Fruit fly (Drosophila melanogaster): Measurements from ENCODE around the gene Dip-C.

The Dip-C gene

dm6 chr3R:12425510-12426309 lies 12.2 kb upstream of the Dip-C start, which contains the start of gene Pp1-87B:
TSS of gene Pp1-87B (minus strand) at chr3R:12425917.
- TF ChIP-seq CG8478 (optimal IDR thresholded peaks at IDR 0.05), result peak; percentile 71
- TF ChIP-seq pan (optimal IDR thresholded peaks at IDR 0.05), result no peak

DNA sequence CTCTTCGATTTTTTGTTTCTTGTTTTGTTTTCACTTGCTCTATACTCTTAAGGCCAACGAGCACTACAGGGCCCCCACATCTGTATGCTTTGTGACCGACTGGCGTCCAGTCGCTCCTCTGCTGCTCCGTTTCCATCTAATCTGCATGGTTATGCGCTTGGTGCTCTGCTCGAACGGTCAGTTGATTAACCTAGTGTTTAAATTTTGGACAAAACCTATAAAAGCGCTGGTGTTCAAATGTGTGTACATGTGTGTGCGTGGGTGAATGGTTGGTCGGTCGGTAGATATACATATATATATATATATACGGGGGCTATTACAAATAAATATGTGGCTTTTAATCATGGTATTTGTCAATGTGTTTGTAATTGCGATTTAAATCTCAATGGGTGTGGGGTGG lies 10.4 kb upstream of the Dip-C start:
- TF ChIP-seq psq (optimal IDR thresholded peaks at IDR 0.05), result no peak
- TF ChIP-seq usp (GFP tag; optimal IDR thresholded peaks at IDR 0.05), result no peak
- TF ChIP-seq EcR (GFP tag; optimal IDR thresholded peaks at IDR 0.05), result no peak
- TF ChIP-seq CG8478 (optimal IDR thresholded peaks at IDR 0.05), result no peak
- TF ChIP-seq pan (optimal IDR thresholded peaks at IDR 0.05), result no peak
- TF ChIP-seq Dll (optimal IDR thresholded peaks at IDR 0.05), result no peak

DNA sequence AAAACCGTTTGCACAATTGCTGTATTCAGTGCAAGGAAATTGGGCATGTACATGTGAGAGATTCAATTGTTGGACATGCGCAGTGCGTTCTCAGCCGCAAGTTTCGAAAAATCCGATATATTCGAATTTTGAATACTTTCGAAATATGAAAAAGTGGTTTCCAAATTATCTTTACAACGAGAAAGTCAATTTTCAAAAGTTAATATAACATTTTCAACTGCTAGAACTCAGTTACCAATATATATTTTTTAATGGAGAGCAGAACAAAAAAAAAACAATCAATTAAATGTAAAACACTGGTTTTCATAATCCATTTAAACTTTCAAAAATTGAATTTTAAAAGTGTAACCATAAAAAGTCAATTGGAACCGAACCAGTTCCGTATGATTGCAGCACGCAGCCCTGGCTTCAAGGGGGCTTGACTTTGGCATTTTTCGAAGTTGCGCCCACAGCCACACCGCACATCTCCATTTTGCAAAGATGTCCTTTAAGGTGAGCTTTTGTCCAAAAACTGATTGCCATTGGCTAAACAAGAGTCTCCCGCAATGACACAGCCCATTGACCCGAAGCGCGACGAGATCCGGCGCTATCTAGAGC lies 8.9 kb upstream of the Dip-C start, which contains the start of the genes Scgbeta and CG17202:
TSS of gene Scgbeta (minus strand) at position 51 of the 597 bp plus-strand sequence.
TSS of gene CG17202 (plus strand) at position 390 of the 597 bp plus-strand sequence.
- TF ChIP-seq Dll (optimal IDR thresholded peaks at IDR 0.05) (no peak), usp (GFP tag; optimal IDR thresholded peaks at IDR 0.05) (no peak), EcR (GFP tag; optimal IDR thresholded peaks at IDR 0.05) (no peak), CG8478 (optimal IDR thresholded peaks at IDR 0.05) (no peak), pan (optimal IDR thresholded peaks at IDR 0.05) (no peak), psq (optimal IDR thresholded peaks at IDR 0.05) (no peak)

DNA sequence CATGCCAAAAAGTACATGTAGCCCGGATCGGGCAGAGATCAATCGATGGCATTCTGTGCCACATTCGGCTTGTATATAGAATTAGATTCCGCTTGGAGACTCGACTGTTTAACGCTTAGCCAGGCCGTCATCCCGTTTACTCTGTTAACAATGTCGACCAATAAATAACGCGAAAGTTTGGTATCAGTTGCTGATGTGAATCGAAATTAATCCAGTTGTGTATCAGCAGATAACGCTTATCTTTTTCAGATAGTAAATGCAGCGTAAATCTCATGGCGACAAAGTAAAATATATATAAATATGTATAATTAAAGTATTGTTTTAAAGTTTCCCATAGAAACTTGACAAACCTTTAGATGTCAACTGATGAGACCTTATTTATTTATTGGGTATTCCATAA lies 2.1 kb downstream of the Dip-C start:
- TF ChIP-seq psq (optimal IDR thresholded peaks at IDR 0.05), result no peak
- TF ChIP-seq CG8478 (optimal IDR thresholded peaks at IDR 0.05), result no peak
- no peak for TF ChIP-seq Dll (optimal IDR thresholded peaks at IDR 0.05)
- TF ChIP-seq pan (optimal IDR thresholded peaks at IDR 0.05), result no peak
- TF ChIP-seq EcR (GFP tag; optimal IDR thresholded peaks at IDR 0.05), result no peak
- no peak for TF ChIP-seq usp (GFP tag; optimal IDR thresholded peaks at IDR 0.05)

DNA sequence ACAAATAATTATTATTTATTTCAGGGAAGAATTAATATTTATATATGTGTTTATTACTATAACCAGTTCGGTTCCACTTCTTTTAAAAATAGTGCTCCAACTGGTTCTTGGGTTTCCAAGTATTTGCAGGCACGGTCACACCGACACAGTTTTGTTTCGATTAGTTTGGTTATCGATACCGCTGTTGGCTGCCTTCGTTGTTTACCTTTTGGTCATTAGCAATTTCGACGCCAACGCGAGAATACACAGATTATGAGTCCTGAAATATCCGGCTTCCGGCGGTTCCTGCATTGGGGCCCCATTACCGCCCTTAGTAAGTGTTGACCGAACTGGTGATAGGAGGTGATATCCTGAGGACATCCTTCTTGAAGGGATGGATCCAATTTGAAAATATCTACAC lies 5.4 kb downstream of the Dip-C start, which contains the start of gene CG5196:
TSS of gene CG5196 (plus strand) at position 157 of the 400 bp plus-strand sequence.
- no peak for TF ChIP-seq EcR (GFP tag; optimal IDR thresholded peaks at IDR 0.05)
- no peak for TF ChIP-seq usp (GFP tag; optimal IDR thresholded peaks at IDR 0.05)
- no peak for TF ChIP-seq CG8478 (optimal IDR thresholded peaks at IDR 0.05)
- TF ChIP-seq Dll (optimal IDR thresholded peaks at IDR 0.05), result no peak
- no peak for TF ChIP-seq psq (optimal IDR thresholded peaks at IDR 0.05)
- TF ChIP-seq pan (optimal IDR thresholded peaks at IDR 0.05), result no peak

DNA sequence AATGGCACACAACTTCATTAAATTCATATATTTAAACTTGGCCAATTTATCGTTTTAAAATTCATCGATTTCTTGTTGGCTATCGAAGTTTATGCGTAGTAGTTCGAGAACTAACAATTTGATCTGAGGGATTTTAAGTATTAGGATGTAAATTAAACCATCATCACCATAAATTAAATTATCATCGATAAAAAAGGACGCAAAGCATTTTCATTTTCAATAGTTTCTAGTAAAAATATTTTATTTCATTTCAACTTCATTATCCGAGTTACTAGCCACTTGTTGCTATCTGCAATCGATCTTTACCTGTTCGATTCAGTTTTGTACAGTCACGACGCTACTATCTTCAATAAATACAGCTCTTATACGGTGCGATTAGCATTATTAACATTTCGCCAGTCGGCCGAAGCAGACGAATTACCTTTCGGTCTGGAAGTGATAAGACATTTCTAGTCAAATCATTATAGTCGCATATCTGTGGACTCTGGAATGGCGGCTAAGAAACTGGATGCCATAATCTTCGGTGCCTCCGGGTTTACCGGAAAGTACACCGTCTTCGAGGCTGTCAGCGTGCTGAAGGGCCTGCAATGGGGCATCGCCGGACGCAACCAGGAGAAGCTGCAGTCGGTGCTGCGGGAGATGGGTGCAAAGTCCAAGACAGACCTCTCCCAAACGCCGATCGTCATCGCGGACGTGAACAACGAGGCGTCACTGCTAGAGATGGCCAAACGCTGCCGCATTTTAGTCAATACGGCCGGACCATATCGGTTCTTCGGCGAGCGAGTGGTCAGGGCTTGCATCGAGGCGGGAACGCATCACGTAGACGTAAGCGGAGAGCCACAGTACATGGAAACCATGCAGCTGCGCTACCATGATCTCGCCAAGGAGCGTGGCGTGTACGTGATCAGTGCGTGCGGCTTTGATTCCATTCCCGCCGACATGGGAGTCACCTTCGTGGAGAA lies 7.0 kb downstream of the Dip-C start, which contains the start of gene CG5167:
TSS of gene CG5167 (plus strand) at position 298 of the 962 bp plus-strand sequence.
- TF ChIP-seq CG8478 (optimal IDR thresholded peaks at IDR 0.05), result no peak
- no peak for TF ChIP-seq usp (GFP tag; optimal IDR thresholded peaks at IDR 0.05)
- no peak for TF ChIP-seq Dll (optimal IDR thresholded peaks at IDR 0.05)
- TF ChIP-seq EcR (GFP tag; optimal IDR thresholded peaks at IDR 0.05), result no peak
- no peak for TF ChIP-seq psq (optimal IDR thresholded peaks at IDR 0.05)
- TF ChIP-seq pan (optimal IDR thresholded peaks at IDR 0.05), result no peak

- TF ChIP-seq Dll (optimal IDR thresholded peaks at IDR 0.05), result no peak
- TF ChIP-seq EcR (GFP tag; optimal IDR thresholded peaks at IDR 0.05), result no peak
- TF ChIP-seq usp (GFP tag; optimal IDR thresholded peaks at IDR 0.05), result no peak
- no peak for TF ChIP-seq CG8478 (optimal IDR thresholded peaks at IDR 0.05)
- TF ChIP-seq psq (optimal IDR thresholded peaks at IDR 0.05), result no peak
- TF ChIP-seq pan (optimal IDR thresholded peaks at IDR 0.05), result no peak
Observed at dm6 chr3R:12405928-12406234, 7.7 kb downstream of the Dip-C start, which contains the start of gene Cyp9f2. TSS of gene Cyp9f2 (minus strand) at chr3R:12406028.

DNA sequence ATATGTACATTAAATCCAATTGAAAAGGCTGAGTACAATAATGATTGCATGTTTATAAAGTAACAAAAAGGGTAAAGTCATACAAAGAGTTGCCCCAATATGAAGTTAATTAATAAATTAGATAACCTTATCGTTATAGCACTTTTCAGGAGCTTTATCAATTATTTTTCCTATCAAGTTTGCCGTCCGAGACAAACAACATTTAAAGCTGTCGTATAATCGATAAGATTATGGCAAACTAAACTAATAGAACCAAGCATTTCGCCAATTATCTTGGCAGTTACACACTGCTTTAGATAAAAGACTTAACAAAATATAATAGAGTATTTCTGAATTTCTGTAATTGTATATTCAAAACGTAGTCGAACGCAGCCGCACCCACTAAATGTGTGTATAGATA lies 8.4 kb downstream of the Dip-C start:
- no peak for TF ChIP-seq EcR (GFP tag; optimal IDR thresholded peaks at IDR 0.05)
- no peak for TF ChIP-seq usp (GFP tag; optimal IDR thresholded peaks at IDR 0.05)
- TF ChIP-seq CG8478 (optimal IDR thresholded peaks at IDR 0.05), result no peak
- no peak for TF ChIP-seq Dll (optimal IDR thresholded peaks at IDR 0.05)
- TF ChIP-seq psq (optimal IDR thresholded peaks at IDR 0.05), result no peak
- no peak for TF ChIP-seq pan (optimal IDR thresholded peaks at IDR 0.05)

- TF ChIP-seq usp (GFP tag; optimal IDR thresholded peaks at IDR 0.05) (no peak), psq (optimal IDR thresholded peaks at IDR 0.05) (no peak)
Observed at dm6 chr3R:12402935-12403334, 10.6 kb downstream of the Dip-C start.

DNA sequence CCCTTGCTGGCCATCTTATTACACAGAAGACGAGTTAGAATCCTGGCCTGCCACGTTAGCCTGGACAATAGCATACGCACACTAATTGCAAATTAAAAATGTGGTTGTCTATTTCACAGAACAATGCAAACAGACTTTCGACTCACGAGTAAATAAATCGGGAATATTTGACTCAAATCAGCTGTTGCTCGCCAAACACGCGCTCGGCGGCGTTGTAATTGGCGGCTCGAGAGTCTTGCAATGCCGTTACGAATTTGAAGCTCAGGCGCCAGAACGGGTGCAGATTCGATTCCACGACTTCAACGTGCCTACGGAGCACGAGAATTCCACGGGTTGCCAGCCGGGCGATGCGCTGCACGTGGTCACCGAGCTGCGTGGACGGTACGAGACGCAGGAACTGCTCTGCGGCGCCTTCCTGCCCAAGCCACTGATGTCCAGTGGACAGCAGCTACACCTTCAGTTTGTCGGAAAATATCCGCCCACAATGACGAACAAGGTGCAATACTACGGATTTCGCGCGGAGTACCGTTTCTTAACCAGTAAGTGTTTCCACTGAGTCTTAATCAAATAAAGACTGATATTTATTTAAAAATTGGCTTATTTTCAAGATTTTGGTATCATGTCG lies 11.8 kb downstream of the Dip-C start, which contains the start of gene DNAlig3:
TSS of gene DNAlig3 (minus strand) at position 168 of the 625 bp plus-strand sequence.
- TF ChIP-seq psq (optimal IDR thresholded peaks at IDR 0.05) (no peak), Dll (optimal IDR thresholded peaks at IDR 0.05) (no peak), usp (GFP tag; optimal IDR thresholded peaks at IDR 0.05) (no peak), EcR (GFP tag; optimal IDR thresholded peaks at IDR 0.05) (no peak), CG8478 (optimal IDR thresholded peaks at IDR 0.05) (no peak), pan (optimal IDR thresholded peaks at IDR 0.05) (no peak)

- no peak for TF ChIP-seq usp (GFP tag; optimal IDR thresholded peaks at IDR 0.05)
Observed at dm6 chr3R:12398620-12399247, 14.8 kb downstream of the Dip-C start, which contains the start of gene Cyp9f3. TSS of gene Cyp9f3 (minus strand) at chr3R:12398929.
